Fruit fly (Drosophila melanogaster) whole organism, adult: Measurements from ENCODE around the gene CG5946.

ENCODE experiments used
- CG14711 ChIP-seq: fragments of 200-800 bp; sonication (Bioruptor generic); optimal IDR thresholded peaks from 2 replicates; lab custom pipeline; 2018; ENCODE audit warnings: missing biosample characterization, mild to moderate bottlenecking, missing genetic modification characterization, moderate library complexity
- CG1620 ChIP-seq: fragments of 200-800 bp; sonication (Bioruptor generic); optimal IDR thresholded peaks from 2 replicates; lab custom pipeline; 2016; ENCODE audit warnings: missing biosample characterization, missing genetic modification characterization
- CG7101 ChIP-seq: fragments of 200-800 bp; sonication (Bioruptor generic); optimal IDR thresholded peaks from 2 replicates; lab custom pipeline; 2018; ENCODE audit warnings: missing biosample characterization, mild to moderate bottlenecking, missing genetic modification characterization, moderate library complexity
- Clk ChIP-seq: fragments of 200-800 bp; sonication (Bioruptor generic); optimal IDR thresholded peaks from 2 replicates; lab custom pipeline; 2017; ENCODE audit warnings: missing biosample characterization, missing genetic modification characterization
- Crg-1 ChIP-seq: fragments of 200-800 bp; sonication (Bioruptor generic); optimal IDR thresholded peaks from 2 replicates; lab custom pipeline; 2016; ENCODE audit warnings: missing biosample characterization, missing genetic modification characterization
- Mnt ChIP-seq: fragments of 200-800 bp; sonication (Bioruptor generic); optimal IDR thresholded peaks from 2 replicates; lab custom pipeline; 2016; ENCODE audit warnings: missing biosample characterization, mild to moderate bottlenecking, missing genetic modification characterization
- bab1 ChIP-seq: fragments of 200-800 bp; sonication (Bioruptor generic); optimal IDR thresholded peaks from 3 replicates; lab custom pipeline; 2019; ENCODE audit warnings: missing biosample characterization, mild to moderate bottlenecking, missing genetic modification characterization, moderate library complexity
- cnc ChIP-seq, 2 experiments: fragments of >200 bp; optimal IDR thresholded peaks; 2 replicates each; lab custom pipeline; 2017
- kay ChIP-seq: fragments of 200-800 bp; sonication (Bioruptor generic); peaks from one replicate; lab custom pipeline; 2016; ENCODE audit warnings: missing biosample characterization, missing genetic modification characterization, borderline replicate concordance
- ovo ChIP-seq: fragments of 200-800 bp; sonication (Bioruptor generic); optimal IDR thresholded peaks from 2 replicates; lab custom pipeline; 2016; ENCODE audit warnings: missing biosample characterization, missing genetic modification characterization

- TF ChIP-seq kay (GFP tag; lab: Kevin White, UChicago) (no peak), ovo (no peak), CG14711 (tag; lab: Kevin White, UChicago) (no peak), Clk (GFP tag; lab: Kevin White, UChicago) (no peak), CG1620 (GFP tag; lab: Kevin White, UChicago) (no peak), Mnt (no peak), Crg-1 (no peak), cnc (optimal IDR thresholded peaks at IDR 0.05; lab: Kevin White, UChicago) (no peak), bab1 (no peak), CG7101 (no peak)
Observed at dm6 chr3L:11871205-11871604, 49.1 kb upstream of the CG5946 start, which contains the start of gene CG5906.
